Worm (Caenorhabditis elegans) whole organism, L3 larva: ENCODE measurements around the gene ugt-51.

Source experiments
- R02D3.7 ChIP-seq: fragments of 150-350 bp; optimal IDR thresholded peaks from 2 replicates; lab custom pipeline; 2014; ENCODE audit warnings: missing biosample characterization, missing genetic modification characterization
- aly-2 ChIP-seq: fragments of 150-350 bp; optimal IDR thresholded peaks from 2 replicates; lab custom pipeline; 2014; ENCODE audit warnings: missing biosample characterization, missing genetic modification characterization
- ceh-16 ChIP-seq: sonication (generic microtip); optimal IDR thresholded peaks from 2 replicates; lab custom pipeline; 2017; ENCODE audit warnings: missing biosample characterization, missing genetic modification characterization
- ceh-28 ChIP-seq: fragments of 150-350 bp; optimal IDR thresholded peaks from 2 replicates; lab custom pipeline; 2014; ENCODE audit warnings: missing biosample characterization, missing genetic modification reagents, missing genetic modification characterization
- ceh-82 ChIP-seq: fragments of 150-350 bp; optimal IDR thresholded peaks from 2 replicates; lab custom pipeline; 2014; ENCODE audit warnings: missing biosample characterization, missing genetic modification characterization
- ceh-9 ChIP-seq: sonication (generic microtip); optimal IDR thresholded peaks from 2 replicates; lab custom pipeline; 2018; ENCODE audit warnings: missing biosample characterization, missing genetic modification characterization
- daf-12 ChIP-seq: fragments of 150-350 bp; optimal IDR thresholded peaks from 2 replicates; lab custom pipeline; 2014; ENCODE audit warnings: missing biosample characterization, missing genetic modification reagents, missing genetic modification characterization
- egl-27 ChIP-seq: sonication (generic microtip); optimal IDR thresholded peaks from 4 replicates; lab custom pipeline; 2017; ENCODE audit warnings: missing biosample characterization, missing genetic modification reagents, missing genetic modification characterization
- elt-2 ChIP-seq: sonication (generic microtip); optimal IDR thresholded peaks from 2 replicates; lab custom pipeline; 2016; ENCODE audit warnings: missing genetic modification reagents, mild to moderate bottlenecking, missing genetic modification characterization, missing compliant biosample characterization
- eor-1 ChIP-seq, 2 experiments: fragments of 150-350 bp; optimal IDR thresholded peaks; 2 replicates each; lab custom pipeline; 2014 to 2018; ENCODE audit warnings: missing biosample characterization in 2 of 2, missing genetic modification characterization in 2 of 2
- fkh-10 ChIP-seq: sonication (generic microtip); optimal IDR thresholded peaks from 2 replicates; lab custom pipeline; 2017; ENCODE audit warnings: missing biosample characterization, missing genetic modification reagents, missing genetic modification characterization
- fkh-2 ChIP-seq: fragments of 150-350 bp; optimal IDR thresholded peaks from 2 replicates; lab custom pipeline; 2014; ENCODE audit warnings: missing biosample characterization, missing genetic modification reagents, missing genetic modification characterization
- fos-1 ChIP-seq: fragments of 150-350 bp; optimal IDR thresholded peaks from 2 replicates; lab custom pipeline; 2014; ENCODE audit warnings: missing biosample characterization, missing genetic modification characterization
- hmg-11 ChIP-seq: sonication (generic microtip); optimal IDR thresholded peaks from 2 replicates; lab custom pipeline; 2016; ENCODE audit warnings: missing genetic modification characterization, missing compliant biosample characterization
- jun-1 ChIP-seq: fragments of 150-350 bp; optimal IDR thresholded peaks from 2 replicates; lab custom pipeline; 2014; ENCODE audit warnings: missing biosample characterization, missing genetic modification reagents, missing genetic modification characterization
- lin-15B ChIP-seq: fragments of 150-350 bp; optimal IDR thresholded peaks from 2 replicates; lab custom pipeline; 2014; ENCODE audit warnings: missing biosample characterization, missing genetic modification characterization
- mdl-1 ChIP-seq: fragments of 150-350 bp; optimal IDR thresholded peaks from 2 replicates; lab custom pipeline; 2014; ENCODE audit warnings: missing biosample characterization, missing genetic modification characterization
- nfya-1 ChIP-seq: sonication (generic microtip); optimal IDR thresholded peaks from 2 replicates; lab custom pipeline; 2017; ENCODE audit warnings: missing genetic modification characterization, mild to moderate bottlenecking, missing compliant biosample characterization, antibody characterized with exemption, moderate library complexity; ENCODE audit not compliant: insufficient read depth
- nhr-11 ChIP-seq: fragments of 150-350 bp; optimal IDR thresholded peaks from 2 replicates; lab custom pipeline; 2014; ENCODE audit warnings: missing biosample characterization, missing genetic modification characterization
- nhr-23 ChIP-seq: fragments of 150-350 bp; optimal IDR thresholded peaks from 2 replicates; lab custom pipeline; 2014; ENCODE audit warnings: missing biosample characterization, missing genetic modification reagents, missing genetic modification characterization
- nhr-25 ChIP-seq: sonication (generic microtip); optimal IDR thresholded peaks from 2 replicates; lab custom pipeline; 2017; ENCODE audit warnings: missing biosample characterization, missing genetic modification characterization
- nhr-67 ChIP-seq: fragments of 150-350 bp; optimal IDR thresholded peaks from 2 replicates; lab custom pipeline; 2014; ENCODE audit warnings: missing biosample characterization, missing genetic modification characterization
- nhr-76 ChIP-seq: fragments of 150-350 bp; sonication (generic microtip); optimal IDR thresholded peaks from 5 replicates; lab custom pipeline; 2014; ENCODE audit warnings: missing biosample characterization, missing genetic modification characterization
- nhr-77 ChIP-seq: fragments of 150-350 bp; optimal IDR thresholded peaks from 2 replicates; lab custom pipeline; 2014; ENCODE audit warnings: missing biosample characterization, missing genetic modification characterization
- pha-4 ChIP-seq: fragments of 150-350 bp; optimal IDR thresholded peaks from 2 replicates; lab custom pipeline; 2014; ENCODE audit warnings: missing biosample characterization, missing genetic modification reagents, missing genetic modification characterization
- pqm-1 ChIP-seq: fragments of 150-350 bp; optimal IDR thresholded peaks from 2 replicates; lab custom pipeline; 2017; ENCODE audit warnings: missing biosample characterization, missing genetic modification characterization, inconsistent platforms
- sea-2 ChIP-seq: fragments of 150-350 bp; sonication (generic microtip); optimal IDR thresholded peaks from 4 replicates; lab custom pipeline; 2014; ENCODE audit warnings: missing biosample characterization, missing genetic modification reagents, missing genetic modification characterization
- skn-1 ChIP-seq: fragments of 150-350 bp; optimal IDR thresholded peaks from 2 replicates; lab custom pipeline; 2014; ENCODE audit warnings: missing biosample characterization, missing genetic modification characterization
- unc-39 ChIP-seq: sonication (generic microtip); optimal IDR thresholded peaks from 4 replicates; lab custom pipeline; 2017; ENCODE audit warnings: missing biosample characterization, missing genetic modification characterization
- unc-62 ChIP-seq: fragments of 150-350 bp; sonication (generic microtip); optimal IDR thresholded peaks from 4 replicates; lab custom pipeline; 2014; ENCODE audit warnings: missing biosample characterization, missing genetic modification reagents, missing genetic modification characterization
- ztf-4 ChIP-seq: fragments of 150-350 bp; optimal IDR thresholded peaks from 2 replicates; lab custom pipeline; 2014; ENCODE audit warnings: missing biosample characterization, missing genetic modification characterization

The ugt-51 gene

ce11 chrV:5200188-5200587 lies 23.1 kb upstream of the ugt-51 start:
- TF ChIP-seq pqm-1 (tag; lab: Kevin White, UChicago) (no peak), fkh-10 (peak; percentile 68)

- TF ChIP-seq jun-1: no peak
- no peak for TF ChIP-seq nhr-11 (tag; lab: Kevin White, UChicago)
Observed at ce11 chrV:5198240-5198639, 21.1 kb upstream of the ugt-51 start, which contains the start of gene Y47A7.2. TSS of gene Y47A7.2 (minus strand) at chrV:5198340.

ce11 chrV:5194508-5194907 lies 17.4 kb upstream of the ugt-51 start, which contains the start of gene abu-8:
TSS of gene abu-8 (minus strand) at chrV:5194608.
- TF ChIP-seq nhr-77 (tag; lab: Kevin White, UChicago) (no peak), nhr-23 (tag; lab: Kevin White, UChicago) (no peak), ztf-4 (tag; lab: Kevin White, UChicago) (no peak), egl-27 (tag; lab: Kevin White, UChicago) (no peak), eor-1 (tag; optimal IDR thresholded peaks at IDR 0.05; lab: Kevin White, UChicago) (no peak), hmg-11 (tag; lab: Kevin White, UChicago) (no peak), nhr-67 (tag; lab: Kevin White, UChicago) (no peak), R02D3.7 (tag; lab: Kevin White, UChicago) (no peak), ceh-9 (tag; lab: Kevin White, UChicago) (no peak), nhr-76 (tag; lab: Kevin White, UChicago) (no peak), daf-12 (tag; lab: Kevin White, UChicago) (no peak), fkh-10 (no peak), skn-1 (no peak), unc-39 (tag; lab: Kevin White, UChicago) (no peak), ceh-16 (tag; lab: Kevin White, UChicago) (no peak), sea-2 (no peak), mdl-1 (tag; lab: Kevin White, UChicago) (no peak), ceh-28 (no peak), fkh-2 (tag; lab: Kevin White, UChicago) (no peak)

- peak; percentile 88 for TF ChIP-seq pqm-1 (tag; lab: Kevin White, UChicago)
- peak; percentile 77 for TF ChIP-seq jun-1
- no peak for TF ChIP-seq skn-1
- peak; percentile 42 for TF ChIP-seq pha-4
- TF ChIP-seq unc-62 (GFP tag; lab: Kevin White, UChicago): no peak
- TF ChIP-seq elt-2 (tag; lab: Kevin White, UChicago): peak; percentile 92
- TF ChIP-seq fos-1: no peak
Observed at ce11 chrV:5192501-5192900, 15.4 kb upstream of the ugt-51 start, which contains the start of gene C03A7.13. TSS of gene C03A7.13 (minus strand) at chrV:5192543.

- TF ChIP-seq fos-1 (no peak), aly-2 (tag; lab: Kevin White, UChicago) (no peak), mdl-1 (tag; lab: Kevin White, UChicago) (no peak), nfya-1 (tag; lab: Kevin White, UChicago) (no peak), unc-62 (GFP tag; lab: Kevin White, UChicago) (no peak), fkh-10 (no peak), nhr-25 (tag; lab: Kevin White, UChicago) (no peak), ceh-82 (tag; lab: Kevin White, UChicago) (no peak), R02D3.7 (tag; lab: Kevin White, UChicago) (no peak), unc-39 (tag; lab: Kevin White, UChicago) (no peak), lin-15B (tag; lab: Kevin White, UChicago) (no peak)
Observed at ce11 chrV:5181612-5182011, 4.5 kb upstream of the ugt-51 start, which contains the start of gene C03A7.2. TSS of gene C03A7.2 (plus strand) at chrV:5181912.

- TF ChIP-seq pqm-1 (tag; lab: Kevin White, UChicago) (peak; percentile 42), elt-2 (tag; lab: Kevin White, UChicago) (peak; percentile 47), nfya-1 (tag; lab: Kevin White, UChicago) (no peak)
Observed at ce11 chrV:5178051-5178450, 942 bp upstream of the ugt-51 start.
